Worm (Caenorhabditis elegans): ENCODE data around the gene srw-144.

DNA sequence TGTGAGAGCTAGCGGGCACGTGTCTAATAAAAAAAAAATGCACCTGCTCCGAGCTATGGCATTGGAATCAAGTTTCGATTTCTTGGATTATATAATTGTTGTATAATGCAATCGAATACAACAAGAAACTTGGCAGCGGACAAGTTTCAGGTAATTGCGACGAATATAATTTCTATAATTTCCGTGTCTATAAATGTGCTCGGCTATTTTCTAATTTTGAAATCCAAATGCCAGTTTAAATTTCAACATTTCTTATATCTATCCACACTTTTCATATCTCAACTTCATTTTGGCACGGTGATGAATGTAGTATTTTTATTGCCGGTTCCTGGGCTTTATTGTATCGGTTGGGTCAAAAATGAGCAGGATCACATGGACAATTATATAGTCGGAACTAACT, 31.0 kb downstream of the srw-144 start, which contains the start of gene C31B8.16:
- no peak for TF ChIP-seq dao-5 (tag; optimal IDR thresholded peaks at IDR 0.05)
- TF ChIP-seq him-1 (tag; optimal IDR thresholded peaks at IDR 0.05): no peak
- no peak for TF ChIP-seq W03F9.2 (tag; optimal IDR thresholded peaks at IDR 0.05)
